Fruit fly (Drosophila melanogaster): ENCODE data around the gene trc.
A peak's percentile ranks its signal among the peaks of the same experiment; 100 is the strongest.

trc gene

DNA sequence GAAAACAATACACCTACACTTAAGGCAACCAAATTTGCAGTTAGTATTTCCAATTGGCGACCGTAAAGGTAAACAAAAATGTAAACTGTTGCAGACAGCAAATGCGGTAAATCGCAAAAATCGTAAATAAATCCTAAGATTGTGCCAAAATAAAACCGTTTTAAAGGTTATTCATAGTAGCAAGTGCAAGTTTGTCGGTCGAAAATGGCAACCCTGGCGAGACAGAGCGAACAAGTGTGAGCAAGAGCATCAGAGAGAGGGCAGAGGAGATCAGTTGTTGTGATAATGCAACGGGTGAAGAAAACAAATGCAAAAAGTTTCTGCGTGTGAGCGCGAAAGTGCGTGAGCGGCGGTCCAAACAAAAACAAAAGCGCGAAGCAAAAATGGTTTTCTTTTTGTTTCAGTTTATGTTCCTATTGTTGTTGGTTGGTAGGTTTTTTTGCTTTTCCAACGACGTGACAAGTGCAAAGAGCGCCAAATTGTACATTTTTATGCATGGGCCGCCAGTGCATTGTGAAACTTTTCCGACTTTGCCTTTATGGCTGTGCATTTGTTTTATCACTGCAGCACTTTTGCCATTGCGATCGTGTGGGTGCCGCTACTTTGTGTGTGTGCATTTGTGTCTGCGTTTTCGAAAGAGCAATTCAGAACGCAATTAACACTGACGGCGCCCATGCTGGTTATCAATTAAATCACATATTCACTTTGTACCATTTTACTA lies 41.2 kb downstream of the trc start:
- TF ChIP-seq CG1024 (GFP tag; IDR thresholded peaks at IDR 0.05) (no peak), bsh (GFP tag; optimal IDR thresholded peaks at IDR 0.05) (peak in 1 of 2 experiments; percentile 61), lov (optimal IDR thresholded peaks at IDR 0.05) (no peak), lov (GFP tag; IDR thresholded peaks at IDR 0.05) (0 out of 3 replicates have a peak, but pooled peaks have one; percentile 17), lbe (GFP tag; optimal IDR thresholded peaks at IDR 0.05) (no peak), nom (GFP tag; optimal IDR thresholded peaks at IDR 0.05) (peak; percentile 67), chinmo (GFP tag; IDR thresholded peaks at IDR 0.05; ENCODE audit: partially characterized antibody) (0 out of 4 replicates have a peak, but pooled peaks have one; percentile 15), sima (GFP tag; optimal IDR thresholded peaks at IDR 0.05) (no peak), Trl (optimal IDR thresholded peaks at IDR 0.05) (peak in 1 of 2 experiments; percentile 15), Trl (GFP tag; optimal IDR thresholded peaks at IDR 0.05) (no peak), HLHmδ (GFP tag; optimal IDR thresholded peaks at IDR 0.05) (no peak), Drgx (GFP tag; IDR thresholded peaks at IDR 0.05) (peak; percentile 61), Elba2 (GFP tag; optimal IDR thresholded peaks at IDR 0.05) (peak; percentile 26), Atf6 (GFP tag; IDR thresholded peaks at IDR 0.05) (0 out of 2 replicates have a peak, but pooled peaks have one; percentile 31), CG6175 (GFP tag; IDR thresholded peaks at IDR 0.05) (no peak), Sox102F (GFP tag; optimal IDR thresholded peaks at IDR 0.05) (no peak), ash1 (GFP tag; optimal IDR thresholded peaks at IDR 0.05) (no peak), CG15479 (GFP tag; optimal IDR thresholded peaks at IDR 0.05) (peak; percentile 12)

DNA sequence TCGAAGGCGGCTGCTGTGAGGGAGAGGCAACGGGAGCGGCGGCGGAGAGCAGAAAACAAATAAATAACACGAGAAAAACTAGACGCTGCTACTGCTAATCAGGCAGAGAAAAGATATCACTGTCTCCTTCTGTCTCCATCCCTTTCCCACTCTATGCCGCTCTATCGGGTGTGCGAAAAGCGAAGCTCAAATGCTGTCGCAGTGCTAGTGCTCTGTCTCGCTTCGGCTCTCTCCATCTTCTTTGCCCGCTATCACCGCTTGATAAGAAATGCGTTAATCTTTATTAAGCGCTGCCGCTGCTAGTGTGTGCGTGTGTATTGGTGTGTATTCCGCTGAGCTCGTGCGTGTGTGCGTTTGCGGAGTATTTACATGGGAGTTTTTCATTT lies 42.4 kb downstream of the trc start:
- TF ChIP-seq GATAe (GFP tag; conservative IDR thresholded peaks at IDR 0.05), result peak; percentile 95
- TF ChIP-seq CG1832 (GFP tag; optimal IDR thresholded peaks at IDR 0.05), result peak; percentile 96
- TF ChIP-seq zen (tag; optimal IDR thresholded peaks at IDR 0.05), result peak; percentile 26
- no peak for TF ChIP-seq D19A (tag; optimal IDR thresholded peaks at IDR 0.05)
- TF ChIP-seq CG16779 (GFP tag; IDR thresholded peaks at IDR 0.05), result no peak
- TF ChIP-seq eve (GFP tag; optimal IDR thresholded peaks at IDR 0.05), result no peak
- peak; percentile 50; the same call in 2 of the 4 replicates for TF ChIP-seq Dll (GFP tag; IDR thresholded peaks at IDR 0.05; ENCODE audit: partially characterized antibody)
- peak; percentile 95 for TF ChIP-seq abd-A (tag; optimal IDR thresholded peaks at IDR 0.05)
- peak; percentile 5 for TF ChIP-seq ATbp (GFP tag; optimal IDR thresholded peaks at IDR 0.05)
- no peak for TF ChIP-seq CG33557 (GFP tag; optimal IDR thresholded peaks at IDR 0.05)
- peak; percentile 17 for TF ChIP-seq CG7987 (GFP tag; optimal IDR thresholded peaks at IDR 0.05)
- TF ChIP-seq stc (GFP tag; IDR thresholded peaks at IDR 0.05), result 0 out of 2 replicates have a peak, but pooled peaks have one; percentile 18
- no peak for TF ChIP-seq sc (optimal IDR thresholded peaks at IDR 0.05)
- no peak for TF ChIP-seq sc (GFP tag; optimal IDR thresholded peaks at IDR 0.05)
- peak; percentile 55 for TF ChIP-seq Fer1 (GFP tag; optimal IDR thresholded peaks at IDR 0.05)
- no peak for TF ChIP-seq hkb (optimal IDR thresholded peaks at IDR 0.05)
- peak; percentile 45 for TF ChIP-seq hkb (GFP tag; IDR thresholded peaks at IDR 0.05)
- TF ChIP-seq fd3F (GFP tag; optimal IDR thresholded peaks at IDR 0.05), result no peak
- peak; percentile 63 for TF ChIP-seq sug (tag; optimal IDR thresholded peaks at IDR 0.05)
- TF ChIP-seq NfI (GFP tag; optimal IDR thresholded peaks at IDR 0.05), result peak; percentile 10
- peak; percentile 15 for TF ChIP-seq CG17385 (GFP tag; optimal IDR thresholded peaks at IDR 0.05)
- peak; percentile 44 for TF ChIP-seq Scr (GFP tag; IDR thresholded peaks at IDR 0.05; ENCODE audit: partially characterized antibody)
- TF ChIP-seq CG17359 (tag; optimal IDR thresholded peaks at IDR 0.05), result peak; percentile 7
- peak; percentile 86 for TF ChIP-seq crol (GFP tag; IDR thresholded peaks at IDR 0.05)
- TF ChIP-seq CG4328 (GFP tag; optimal IDR thresholded peaks at IDR 0.05), result peak; percentile 22
- no peak for TF ChIP-seq eyg (GFP tag; optimal IDR thresholded peaks at IDR 0.05)
- no peak for TF ChIP-seq CG7786 (GFP tag; optimal IDR thresholded peaks at IDR 0.05)
- TF ChIP-seq lab (GFP tag; optimal IDR thresholded peaks at IDR 0.05), result no peak
- TF ChIP-seq Stat92E (GFP tag; optimal IDR thresholded peaks at IDR 0.05), result peak in 1 of 3 experiments; percentile 0
- TF ChIP-seq mam (GFP tag; optimal IDR thresholded peaks at IDR 0.05), result no peak
- no peak for TF ChIP-seq CG12744 (GFP tag; optimal IDR thresholded peaks at IDR 0.05)
